Fruit fly (Drosophila melanogaster) whole organism, embryonic: ENCODE results near the gene mop.

Experiments
- Bteb2 ChIP-seq: fragments of 200-800 bp; sonication (Bioruptor generic); optimal IDR thresholded peaks from 2 replicates; lab custom pipeline; 2016; ENCODE audit warnings: missing biosample characterization, missing genetic modification characterization
- CG10267 ChIP-seq: fragments of 200-800 bp; sonication (Bioruptor generic); optimal IDR thresholded peaks from 2 replicates; lab custom pipeline; 2018; ENCODE audit warnings: missing biosample characterization, mild to moderate bottlenecking, missing genetic modification characterization, moderate library complexity
- CG10366 ChIP-seq: fragments of 200-800 bp; sonication (Bioruptor generic); IDR thresholded peaks from 2 replicates; pipeline ENCODE4 v1.3.6; 2022; ENCODE audit warnings: missing biosample characterization, missing genetic modification characterization
- CG11560 ChIP-seq: fragments of 200-800 bp; sonication (Bioruptor generic); IDR thresholded peaks from 3 replicates; pipeline ENCODE4 v1.3.6; 2022; ENCODE audit warnings: missing biosample characterization, missing genetic modification characterization
- CG12236 ChIP-seq: fragments of 200-800 bp; sonication (Bioruptor generic); optimal IDR thresholded peaks from 2 replicates; lab custom pipeline; 2016; ENCODE audit warnings: missing biosample characterization, missing genetic modification characterization
- CG1602 ChIP-seq: fragments of 200-800 bp; sonication (Bioruptor generic); optimal IDR thresholded peaks from 3 replicates; lab custom pipeline; 2016; ENCODE audit warnings: missing biosample characterization, missing genetic modification characterization
- CG16815 ChIP-seq: fragments of 200-800 bp; sonication (Bioruptor generic); optimal IDR thresholded peaks from 3 replicates; lab custom pipeline; 2017; ENCODE audit warnings: missing biosample characterization, mild to moderate bottlenecking, missing genetic modification characterization
- CG17568 ChIP-seq: fragments of 200-800 bp; sonication (Bioruptor generic); optimal IDR thresholded peaks from 2 replicates; lab custom pipeline; 2018; ENCODE audit warnings: missing biosample characterization, mild to moderate bottlenecking, missing genetic modification characterization, moderate library complexity
- CG2116 ChIP-seq: fragments of 200-800 bp; sonication (Bioruptor generic); optimal IDR thresholded peaks from 3 replicates; lab custom pipeline; 2018; ENCODE audit warnings: missing biosample characterization, mild to moderate bottlenecking, missing genetic modification characterization
- CG2202 ChIP-seq: fragments of 200-800 bp; sonication (Bioruptor generic); optimal IDR thresholded peaks from 2 replicates; lab custom pipeline; 2018; ENCODE audit warnings: missing biosample characterization, mild to moderate bottlenecking, missing genetic modification characterization
- CG33557 ChIP-seq: fragments of 200-800 bp; sonication (Bioruptor generic); optimal IDR thresholded peaks from 2 replicates; lab custom pipeline; 2019; ENCODE audit warnings: missing biosample characterization, mild to moderate bottlenecking, missing genetic modification characterization, moderate library complexity
- CG34376 ChIP-seq: fragments of 200-800 bp; sonication (Bioruptor generic); optimal IDR thresholded peaks from 2 replicates; lab custom pipeline; 2018; ENCODE audit warnings: missing biosample characterization, mild to moderate bottlenecking, missing genetic modification characterization
- CG34422 ChIP-seq: fragments of 200-800 bp; sonication (Bioruptor generic); IDR thresholded peaks from 3 replicates; pipeline ENCODE4 v1.3.6; 2022; ENCODE audit warnings: missing biosample characterization, missing genetic modification characterization
- CG3847 ChIP-seq: fragments of 200-800 bp; sonication (Bioruptor generic); IDR thresholded peaks from 2 replicates; pipeline ENCODE4 v1.3.6; 2022; ENCODE audit warnings: missing biosample characterization, missing genetic modification characterization
- CG42726 ChIP-seq: fragments of 200-800 bp; sonication (Bioruptor generic); IDR thresholded peaks from 2 replicates; pipeline ENCODE4 v1.3.6; 2022; ENCODE audit warnings: missing biosample characterization, missing genetic modification characterization; ENCODE audit not compliant: partially characterized antibody
- CG4328 ChIP-seq: fragments of 200-800 bp; sonication (Bioruptor generic); optimal IDR thresholded peaks from 3 replicates; lab custom pipeline; 2017; ENCODE audit warnings: missing biosample characterization, missing genetic modification reagents, missing genetic modification characterization
- CG9437 ChIP-seq: fragments of 200-800 bp; sonication (Bioruptor generic); optimal IDR thresholded peaks from 2 replicates; lab custom pipeline; 2018; ENCODE audit warnings: missing biosample characterization, mild to moderate bottlenecking, missing genetic modification characterization
- Dip2 ChIP-seq: fragments of 200-800 bp; sonication (Bioruptor generic); IDR thresholded peaks from 2 replicates; pipeline ENCODE4 v1.3.6; 2022; ENCODE audit warnings: missing biosample characterization, missing genetic modification characterization
- Doc2 ChIP-seq: fragments of 200-800 bp; sonication (Bioruptor generic); IDR thresholded peaks from 2 replicates; pipeline ENCODE4 v1.3.6; 2022; ENCODE audit warnings: missing biosample characterization, missing genetic modification characterization
- E2f1 ChIP-seq: fragments of 200-800 bp; sonication (Bioruptor generic); IDR thresholded peaks from 2 replicates; pipeline ENCODE4 v1.3.6; 2022; ENCODE audit warnings: missing biosample characterization, missing genetic modification characterization
- HLH54F ChIP-seq: fragments of 200-800 bp; sonication (Bioruptor generic); optimal IDR thresholded peaks from 3 replicates; lab custom pipeline; 2016; ENCODE audit warnings: missing biosample characterization, missing genetic modification characterization
- HmgZ ChIP-seq: fragments of 200-800 bp; sonication (Bioruptor generic); optimal IDR thresholded peaks from 2 replicates; lab custom pipeline; 2018; ENCODE audit warnings: missing biosample characterization, mild to moderate bottlenecking, missing genetic modification characterization
- Hr78 ChIP-seq, 2 experiments: fragments of 200-800 bp in 1 of 2; fragments of >200 bp in 1 of 2; sonication (Bioruptor generic) in 1 of 2; optimal IDR thresholded peaks; 2 replicates each; lab custom pipeline; 2017 to 2019; ENCODE audit warnings: missing biosample characterization in 2 of 2, missing genetic modification characterization in 2 of 2, mild to moderate bottlenecking in 1 of 2, moderate library complexity in 1 of 2
- MBD-R2 ChIP-seq: fragments of 200-800 bp; sonication (Bioruptor generic); IDR thresholded peaks from 2 replicates; pipeline ENCODE4 v1.3.6; 2022; ENCODE audit warnings: missing biosample characterization, missing genetic modification characterization
- NK7.1 ChIP-seq: fragments of 200-800 bp; sonication (Bioruptor generic); optimal IDR thresholded peaks from 3 replicates; lab custom pipeline; 2016; ENCODE audit warnings: missing biosample characterization, missing genetic modification characterization
- Rfx ChIP-seq: fragments of 200-800 bp; sonication (Bioruptor generic); IDR thresholded peaks from 2 replicates; pipeline ENCODE4 v1.3.6; 2022; ENCODE audit warnings: missing biosample characterization, missing genetic modification characterization
- Sin3A ChIP-seq: fragments of >200 bp; optimal IDR thresholded peaks from 2 replicates; lab custom pipeline; 2018
- Xbp1 ChIP-seq: fragments of 200-800 bp; sonication (Bioruptor generic); optimal IDR thresholded peaks from 3 replicates; lab custom pipeline; 2016; ENCODE audit warnings: missing biosample characterization, mild to moderate bottlenecking, missing genetic modification characterization
- bab2 ChIP-seq: fragments of 200-800 bp; sonication (Bioruptor generic); optimal IDR thresholded peaks from 2 replicates; lab custom pipeline; 2016; ENCODE audit warnings: missing biosample characterization, missing genetic modification characterization
- bbx ChIP-seq: fragments of 200-800 bp; sonication (Bioruptor generic); IDR thresholded peaks from 2 replicates; pipeline ENCODE4 v1.3.6; 2022; ENCODE audit warnings: missing biosample characterization, missing genetic modification characterization; ENCODE audit not compliant: partially characterized antibody
- da ChIP-seq: fragments of 200-800 bp; sonication (Bioruptor generic); optimal IDR thresholded peaks from 2 replicates; lab custom pipeline; 2016; ENCODE audit warnings: missing biosample characterization, missing genetic modification characterization
- fd102C ChIP-seq: fragments of 200-800 bp; sonication (Bioruptor generic); optimal IDR thresholded peaks from 2 replicates; lab custom pipeline; 2018; ENCODE audit warnings: missing biosample characterization, mild to moderate bottlenecking, missing genetic modification characterization, moderate library complexity
- fd96Cb ChIP-seq: fragments of 200-800 bp; sonication (Bioruptor generic); optimal IDR thresholded peaks from 2 replicates; lab custom pipeline; 2018; ENCODE audit warnings: missing biosample characterization, mild to moderate bottlenecking, missing genetic modification characterization, moderate library complexity
- fru ChIP-seq: fragments of >200 bp; optimal IDR thresholded peaks from 2 replicates; lab custom pipeline; 2017
- lov ChIP-seq, 2 experiments: fragments of 200-800 bp in 1 of 2; fragments of >200 bp in 1 of 2; sonication (Bioruptor generic) in 1 of 2; IDR thresholded peaks in 1 of 2; optimal IDR thresholded peaks in 1 of 2; 2 replicates in 1 of 2; 3 replicates in 1 of 2; pipeline versions ENCODE4 v1.3.6 to Lab custom; 2017 to 2022; ENCODE audit warnings: missing biosample characterization in 1 of 2, missing genetic modification characterization in 1 of 2
- nmo ChIP-seq: fragments of 200-800 bp; sonication (Bioruptor generic); optimal IDR thresholded peaks from 2 replicates; lab custom pipeline; 2018; ENCODE audit warnings: missing biosample characterization, mild to moderate bottlenecking, missing genetic modification characterization, moderate library complexity
- peb ChIP-seq: fragments of 200-800 bp; sonication (Bioruptor generic); IDR thresholded peaks from 2 replicates; pipeline ENCODE4 v1.3.6; 2022; ENCODE audit warnings: missing biosample characterization, missing genetic modification characterization
- pnt ChIP-seq: fragments of 200-800 bp; sonication (Bioruptor generic); optimal IDR thresholded peaks from 3 replicates; lab custom pipeline; 2016; ENCODE audit warnings: missing biosample characterization, missing genetic modification characterization
- sqz ChIP-seq: fragments of 200-800 bp; sonication (Bioruptor generic); optimal IDR thresholded peaks from 3 replicates; lab custom pipeline; 2018; ENCODE audit warnings: missing biosample characterization, mild to moderate bottlenecking, missing genetic modification characterization
- trh ChIP-seq: fragments of 200-800 bp; sonication (Bioruptor generic); optimal IDR thresholded peaks from 2 replicates; lab custom pipeline; 2016; ENCODE audit warnings: missing biosample characterization, missing genetic modification characterization
- twi ChIP-seq: fragments of 200-800 bp; optimal IDR thresholded peaks from 2 replicates; lab custom pipeline; 2019; ENCODE audit warnings: missing biosample characterization, mild to moderate bottlenecking, missing genetic modification characterization, moderate library complexity
- tx ChIP-seq: fragments of 200-800 bp; sonication (Bioruptor generic); optimal IDR thresholded peaks from 2 replicates; lab custom pipeline; 2016; ENCODE audit warnings: missing biosample characterization, missing genetic modification characterization
- usp ChIP-seq: fragments of >200 bp; optimal IDR thresholded peaks from 2 replicates; lab custom pipeline; 2017; ENCODE audit warnings: missing biosample characterization, missing genetic modification characterization
- wdn ChIP-seq: fragments of 200-800 bp; sonication (Bioruptor generic); IDR thresholded peaks from 2 replicates; pipeline ENCODE4 v1.3.6; 2022; ENCODE audit warnings: missing biosample characterization, missing genetic modification characterization
- zfh1 ChIP-seq: fragments of 200-800 bp; sonication (Bioruptor generic); IDR thresholded peaks from 3 replicates; pipeline ENCODE4 v1.3.6; 2022; ENCODE audit warnings: missing biosample characterization, missing genetic modification characterization
- zfh2 ChIP-seq: fragments of 200-800 bp; sonication (Bioruptor generic); optimal IDR thresholded peaks from 2 replicates; lab custom pipeline; 2016; ENCODE audit warnings: missing biosample characterization, missing genetic modification characterization

mop gene

dm6 chr3L:14801854-14802616 lies 26.1 kb upstream of the mop start, which contains the start of gene NHP2 (continued):
- TF ChIP-seq CG34422 = peak; percentile 83
- peak; percentile 78 for TF ChIP-seq E2f1
- TF ChIP-seq CG11560 (tag; lab: Robert Waterston, UW) = peak; percentile 53; the same call in 1 of the 3 replicates
- peak; percentile 76 for TF ChIP-seq Bteb2 (GFP tag; lab: Kevin White, UChicago)
- no peak for TF ChIP-seq usp (GFP tag; lab: Kevin White, UChicago)
- TF ChIP-seq CG10366 = peak; percentile 77
- TF ChIP-seq HLH54F = peak; percentile 54
- TF ChIP-seq CG1602 (GFP tag; lab: Kevin White, UChicago) = peak; percentile 73
- peak; percentile 83 for TF ChIP-seq CG10267 (tag; lab: Kevin White, UChicago)
- peak; percentile 16 for TF ChIP-seq tx (GFP tag; lab: Kevin White, UChicago)
- peak; percentile 72 for TF ChIP-seq CG2116
- TF ChIP-seq Sin3A (lab: Kevin White, UChicago) = peak; percentile 22
- peak; percentile 41 for TF ChIP-seq CG16815
- no peak for TF ChIP-seq da
- 0 out of 2 replicates have a peak, but pooled peaks have one; percentile 24 for TF ChIP-seq CG42726
- peak; percentile 49 for TF ChIP-seq CG33557 (GFP tag; lab: Kevin White, UChicago)
- no peak for TF ChIP-seq fd102C (GFP tag; lab: Kevin White, UChicago)
- no peak for TF ChIP-seq bbx (GFP tag; lab: Robert Waterston, UW)
- no peak for TF ChIP-seq Doc2
- TF ChIP-seq zfh1 = peak; percentile 79
- TF ChIP-seq MBD-R2 (GFP tag; lab: Robert Waterston, UW) = peak; percentile 84
- no peak for TF ChIP-seq sqz (GFP tag; lab: Kevin White, UChicago)
- peak; percentile 76; the same call in 1 of the 2 replicates for TF ChIP-seq wdn
- peak; percentile 85 for TF ChIP-seq nmo (GFP tag; lab: Kevin White, UChicago)
- TF ChIP-seq CG2202 = peak; percentile 70
- peak; percentile 61 for TF ChIP-seq CG34376 (GFP tag; lab: Kevin White, UChicago)
- TF ChIP-seq NK7.1 = peak; percentile 27
- peak; percentile 87 for TF ChIP-seq Xbp1
- TF ChIP-seq pnt (GFP tag; lab: Kevin White, UChicago) = peak; percentile 25
- TF ChIP-seq Hr78 (GFP tag; optimal IDR thresholded peaks at IDR 0.05; lab: Kevin White, UChicago) = peak in 1 of 2 experiments; percentile 94
- peak; percentile 68 for TF ChIP-seq twi
- TF ChIP-seq bab2 (GFP tag; lab: Kevin White, UChicago) = peak; percentile 73
- no peak for TF ChIP-seq Dip2 (GFP tag; lab: Robert Waterston, UW)
- TF ChIP-seq CG4328 (GFP tag; lab: Kevin White, UChicago) = peak; percentile 43
- TF ChIP-seq peb (GFP tag; lab: Robert Waterston, UW) = peak; percentile 56; the same call in 1 of the 2 replicates
- peak; percentile 24 for TF ChIP-seq CG12236 (GFP tag; lab: Kevin White, UChicago)
- TF ChIP-seq fd96Cb (tag; lab: Kevin White, UChicago) = peak; percentile 74
- TF ChIP-seq Rfx (GFP tag; lab: Robert Waterston, UW) = peak; percentile 90
- peak; percentile 77 for TF ChIP-seq CG3847 (GFP tag; lab: Robert Waterston, UW)
- TF ChIP-seq zfh2 (GFP tag; lab: Kevin White, UChicago) = peak; percentile 23
- peak; percentile 74 for TF ChIP-seq CG9437
- no peak for TF ChIP-seq CG17568
- TF ChIP-seq trh (GFP tag; lab: Kevin White, UChicago) = peak; percentile 52
- no peak for TF ChIP-seq fru
- TF ChIP-seq HmgZ = peak; percentile 85
- no peak for TF ChIP-seq lov (optimal IDR thresholded peaks at IDR 0.05; lab: Kevin White, UChicago)
- peak; percentile 84 for TF ChIP-seq lov (GFP tag; IDR thresholded peaks at IDR 0.05; lab: Robert Waterston, UW)
